Worm (Caenorhabditis elegans): Measurements from ENCODE around the gene pals-30.

Gene pals-30

DNA sequence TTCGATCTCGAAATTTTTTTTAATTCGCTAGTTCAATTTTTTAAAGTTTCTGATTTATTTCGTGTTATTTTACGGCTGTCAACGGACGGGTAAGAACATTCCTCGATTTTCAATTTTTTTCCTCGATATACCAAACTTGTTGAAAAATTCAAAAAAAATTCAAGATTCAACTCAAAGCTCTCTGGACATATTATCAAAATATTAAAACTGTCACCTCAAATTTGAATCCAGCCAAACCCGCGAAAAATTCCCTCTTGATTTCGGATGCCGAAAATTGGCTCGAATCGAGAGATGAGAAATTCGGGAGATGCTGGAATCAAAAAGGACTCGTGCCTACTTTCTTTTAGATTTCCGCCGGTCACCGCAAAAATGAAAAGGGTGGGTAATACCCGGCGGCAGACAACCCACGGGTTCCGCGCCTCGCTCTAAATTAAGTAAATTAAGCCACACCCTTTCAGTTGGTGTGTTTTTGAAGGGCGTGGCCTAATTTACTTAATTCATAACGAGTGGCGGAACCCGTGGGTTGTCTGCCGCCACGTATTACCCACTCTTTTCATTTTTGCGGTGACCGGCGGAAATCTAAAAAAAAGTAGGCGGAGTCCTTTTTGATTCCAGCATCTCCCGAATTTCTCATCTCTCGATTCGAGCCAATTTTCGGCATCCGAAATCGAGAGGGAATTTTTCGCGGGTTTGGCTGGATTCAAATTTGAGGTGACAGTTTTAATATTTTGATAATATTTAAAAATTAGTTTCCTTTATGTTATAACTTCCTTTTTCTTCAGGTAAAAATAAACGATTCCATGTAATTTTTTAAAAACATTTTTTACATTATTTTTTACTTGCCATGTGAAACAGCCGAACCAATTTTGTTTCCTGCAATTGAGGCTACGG, 26.3 kb downstream of the pals-30 start:
- TF ChIP-seq ceh-44 (GFP tag; IDR thresholded peaks at IDR 0.05) (peak; percentile 68; the same call in 1 of the 2 replicates), Y48G9A.11 (GFP tag; IDR thresholded peaks at IDR 0.05) (peak; percentile 74), lin-38 (GFP tag; IDR thresholded peaks at IDR 0.05) (peak; percentile 58), mdt-29 (GFP tag; IDR thresholded peaks at IDR 0.05) (peak; percentile 93), snpc-1.2 (GFP tag; IDR thresholded peaks at IDR 0.05) (peak; percentile 100), unc-130 (GFP tag; optimal IDR thresholded peaks at IDR 0.05) (peak; percentile 12), vab-7 (GFP tag; IDR thresholded peaks at IDR 0.05) (0 out of 2 replicates have a peak, but pooled peaks have one; percentile 10)

ce11 chrIV:14523568-14523967, 28.2 kb downstream of the pals-30 start, which contains the start of gene srh-63:
srh-63 (plus strand) TSS chrIV:14523868.
- TF ChIP-seq skn-1 (tag; optimal IDR thresholded peaks at IDR 0.05) = no peak
- TF ChIP-seq cey-2 (tag; optimal IDR thresholded peaks at IDR 0.05; ENCODE audit: borderline replicate concordance, insufficient read depth) = no peak
- no peak for TF ChIP-seq nhr-42 (GFP tag; IDR thresholded peaks at IDR 0.05)
- TF ChIP-seq lin-39 (tag; optimal IDR thresholded peaks at IDR 0.05) = no peak
- TF ChIP-seq F10B5.3 (tag; optimal IDR thresholded peaks at IDR 0.05) = no peak
- no peak for TF ChIP-seq zfp-3 (GFP tag; conservative IDR thresholded peaks at IDR 0.05)
- TF ChIP-seq nhr-41 (GFP tag; IDR thresholded peaks at IDR 0.05) = no peak
- no peak for TF ChIP-seq ceh-44 (GFP tag; IDR thresholded peaks at IDR 0.05)
- no peak for TF ChIP-seq dmd-8 (GFP tag; IDR thresholded peaks at IDR 0.05)
- no peak for TF ChIP-seq Y105C5A.15 (GFP tag; IDR thresholded peaks at IDR 0.05)
- no peak for TF ChIP-seq ZK337.2 (GFP tag; IDR thresholded peaks at IDR 0.05)
- no peak for TF ChIP-seq unc-62 (GFP tag; optimal IDR thresholded peaks at IDR 0.05 in 1 of 2)
- TF ChIP-seq unc-62 (tag; optimal IDR thresholded peaks at IDR 0.05) = no peak
- no peak for TF ChIP-seq ZK546.5 (tag; optimal IDR thresholded peaks at IDR 0.05)
- no peak for TF ChIP-seq egl-27 (tag; optimal IDR thresholded peaks at IDR 0.05)
- no peak for TF ChIP-seq T26A8.4 (GFP tag; IDR thresholded peaks at IDR 0.05)
- no peak for TF ChIP-seq nhr-111 (GFP tag; optimal IDR thresholded peaks at IDR 0.05)
- TF ChIP-seq nhr-25 (tag; optimal IDR thresholded peaks at IDR 0.05; ENCODE audit: borderline replicate concordance, insufficient read depth) = no peak
- no peak for TF ChIP-seq ceh-32 (tag; optimal IDR thresholded peaks at IDR 0.05; ENCODE audit: poor library complexity)
- no peak for TF ChIP-seq tag-97 (GFP tag; IDR thresholded peaks at IDR 0.05)

DNA sequence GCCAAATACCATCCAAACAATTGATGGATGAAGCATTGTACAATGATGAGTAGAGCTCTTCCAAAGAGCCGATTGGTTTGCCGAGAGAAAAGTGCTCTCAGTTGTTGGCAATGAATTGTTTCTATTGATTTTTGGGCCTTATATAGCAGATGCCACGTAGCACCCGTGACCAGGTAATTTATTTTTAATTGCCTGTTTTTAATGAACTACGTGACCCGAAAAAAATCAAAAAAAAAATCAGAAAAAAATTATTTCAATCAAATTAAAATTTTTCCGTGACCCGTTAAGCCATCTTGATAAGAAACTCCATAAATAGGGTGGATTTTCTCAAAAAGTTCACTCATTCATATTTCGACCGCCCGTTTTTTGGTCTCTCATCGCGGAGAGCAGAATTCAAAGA, 32.3 kb downstream of the pals-30 start, which contains the start of the genes Y57G11A.2 and T27E7.1:
TSS of gene Y57G11A.2 (minus strand) at position 101 of the 400 bp plus-strand sequence.
TSS of gene T27E7.1 (plus strand) at position 337 of the 400 bp plus-strand sequence.
- TF ChIP-seq aly-2 (tag; optimal IDR thresholded peaks at IDR 0.05) = no peak
- TF ChIP-seq mdl-1 (tag; optimal IDR thresholded peaks at IDR 0.05) = no peak
- no peak for TF ChIP-seq nhr-77 (tag; optimal IDR thresholded peaks at IDR 0.05)
- TF ChIP-seq zip-2 (tag; optimal IDR thresholded peaks at IDR 0.05) = no peak
- TF ChIP-seq snpc-1.2 (GFP tag; IDR thresholded peaks at IDR 0.05) = no peak
- no peak for TF ChIP-seq madf-5 (GFP tag; IDR thresholded peaks at IDR 0.05)
- no peak for TF ChIP-seq madf-9 (GFP tag; conservative IDR thresholded peaks at IDR 0.05)
- TF ChIP-seq dpl-1 (GFP tag; optimal IDR thresholded peaks at IDR 0.05) = no peak
- TF ChIP-seq saeg-2 (GFP tag; IDR thresholded peaks at IDR 0.05) = no peak
- TF ChIP-seq lim-7 (GFP tag; IDR thresholded peaks at IDR 0.05) = no peak
